Fruit fly (Drosophila melanogaster) whole organism, larva: ENCODE measurements around the gene Cpr73D.
A peak's percentile ranks its signal among the peaks of the same experiment; 100 is the strongest.

Source experiments
- noc ChIP-seq: fragments of 200-800 bp; sonication (Bioruptor generic); optimal IDR thresholded peaks from 3 replicates; lab custom pipeline; 2019; ENCODE audit warnings: missing biosample characterization, mild to moderate bottlenecking, missing genetic modification characterization, moderate library complexity

Gene Cpr73D

DNA sequence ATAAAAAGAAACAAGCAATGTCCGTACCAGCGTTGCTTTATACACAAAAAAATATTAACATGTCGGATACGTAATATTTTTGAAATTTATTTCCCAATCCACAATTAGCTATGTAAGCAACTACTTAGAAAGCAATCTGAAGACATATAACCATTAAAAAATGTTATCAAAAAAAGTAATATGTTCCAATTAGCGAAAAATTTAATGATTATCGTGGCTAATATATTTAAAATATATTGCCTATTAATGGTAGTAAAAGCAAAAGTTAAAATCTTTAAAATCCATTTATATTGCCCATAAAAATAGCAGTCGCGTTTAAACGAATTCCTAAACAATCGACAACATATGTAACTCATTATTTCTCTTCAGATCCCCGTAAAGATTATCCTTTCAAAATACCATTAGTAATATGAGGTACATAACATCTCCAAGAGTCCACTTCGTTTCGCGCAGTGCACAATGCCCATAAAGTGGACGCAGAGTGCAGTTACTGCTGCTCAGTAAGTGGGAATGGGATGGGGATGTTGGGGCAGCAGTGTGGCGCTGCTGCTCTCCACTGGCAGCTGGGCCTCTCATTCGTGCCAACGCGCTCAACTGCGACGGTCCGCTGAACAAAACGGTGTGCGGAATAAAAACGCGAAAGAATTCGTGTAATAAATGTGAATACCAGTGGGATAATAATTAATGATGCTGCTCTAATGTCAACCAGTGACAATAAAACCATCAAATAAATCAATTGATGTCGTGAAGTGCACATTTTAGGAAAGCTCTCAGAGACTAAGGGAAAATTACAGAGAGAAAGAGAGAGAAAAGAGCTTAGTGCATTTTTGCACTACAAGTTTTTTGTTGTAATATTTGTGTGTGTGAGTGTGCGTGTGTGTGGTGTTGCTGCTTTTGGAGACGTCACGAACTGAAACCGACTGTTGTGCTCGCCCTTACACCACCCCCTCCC, 28.8 kb upstream of the Cpr73D start:
- TF ChIP-seq noc (tag; lab: Kevin White, UChicago) = no peak

DNA sequence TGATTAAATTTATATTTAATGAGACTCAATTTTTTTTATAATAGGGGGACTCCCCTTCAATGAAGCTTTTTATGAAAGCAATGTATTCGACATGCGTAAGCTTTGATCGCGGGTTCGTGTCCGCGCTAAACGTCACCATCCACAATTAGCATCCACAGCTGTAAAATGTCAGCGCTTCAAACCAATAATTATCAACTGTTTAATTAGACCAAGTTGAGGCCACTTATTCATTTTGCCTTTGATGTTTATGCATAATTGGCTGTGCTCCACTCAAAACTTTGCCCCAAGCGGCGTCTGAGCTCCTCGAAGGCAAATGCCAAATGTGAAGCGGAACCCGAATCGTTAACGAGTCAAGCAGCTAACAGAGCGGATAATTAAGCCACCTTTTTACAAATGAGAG, 28.1 kb upstream of the Cpr73D start:
- TF ChIP-seq noc (tag; lab: Kevin White, UChicago) = no peak

DNA sequence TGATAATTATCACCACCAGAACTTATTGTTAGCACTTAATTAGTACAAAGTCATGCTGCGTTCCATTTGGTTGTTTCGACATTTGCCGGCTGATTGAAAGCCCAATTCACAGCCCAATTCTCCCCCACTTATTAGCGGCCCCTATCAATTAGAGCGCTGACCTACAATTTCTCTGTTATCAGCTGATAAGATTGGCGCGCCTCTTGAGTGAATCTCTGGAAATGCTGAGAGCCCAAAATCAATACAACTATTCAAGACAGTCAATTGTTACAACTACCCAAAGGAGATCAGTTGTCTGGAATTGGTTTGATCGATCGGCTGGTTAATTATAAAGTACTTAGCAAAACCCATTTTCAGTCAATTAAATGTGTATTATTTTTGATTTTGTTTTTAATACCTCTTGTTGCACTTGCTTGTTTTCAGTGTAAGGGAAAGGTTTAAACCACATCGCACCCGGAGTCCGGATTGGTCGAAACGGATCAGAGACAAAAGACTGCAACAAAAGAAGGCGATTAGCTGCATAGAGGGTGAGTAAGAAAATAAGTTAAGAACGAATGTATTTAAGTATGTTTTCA, 27.4 kb upstream of the Cpr73D start:
- peak; percentile 8 for TF ChIP-seq noc (tag; lab: Kevin White, UChicago)

DNA sequence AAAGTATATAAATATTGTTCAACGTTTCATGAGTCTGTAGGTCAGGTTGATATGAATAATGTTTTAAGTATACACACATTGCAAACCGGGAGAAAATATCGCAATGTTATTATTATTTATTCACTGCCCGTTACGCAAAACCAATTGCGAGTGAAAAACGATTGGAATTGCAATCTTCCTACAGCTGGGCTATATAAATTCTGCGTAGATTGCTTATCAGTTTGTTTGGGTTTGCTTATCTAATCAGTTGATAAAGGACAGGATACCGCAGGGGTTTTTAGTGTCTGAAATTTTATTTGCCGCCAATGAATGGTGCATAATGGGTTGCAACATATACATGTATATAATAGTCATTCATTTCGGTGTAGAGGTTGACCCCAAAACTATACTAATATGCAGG, 26.6 kb upstream of the Cpr73D start:
- TF ChIP-seq noc (tag; lab: Kevin White, UChicago) = no peak

DNA sequence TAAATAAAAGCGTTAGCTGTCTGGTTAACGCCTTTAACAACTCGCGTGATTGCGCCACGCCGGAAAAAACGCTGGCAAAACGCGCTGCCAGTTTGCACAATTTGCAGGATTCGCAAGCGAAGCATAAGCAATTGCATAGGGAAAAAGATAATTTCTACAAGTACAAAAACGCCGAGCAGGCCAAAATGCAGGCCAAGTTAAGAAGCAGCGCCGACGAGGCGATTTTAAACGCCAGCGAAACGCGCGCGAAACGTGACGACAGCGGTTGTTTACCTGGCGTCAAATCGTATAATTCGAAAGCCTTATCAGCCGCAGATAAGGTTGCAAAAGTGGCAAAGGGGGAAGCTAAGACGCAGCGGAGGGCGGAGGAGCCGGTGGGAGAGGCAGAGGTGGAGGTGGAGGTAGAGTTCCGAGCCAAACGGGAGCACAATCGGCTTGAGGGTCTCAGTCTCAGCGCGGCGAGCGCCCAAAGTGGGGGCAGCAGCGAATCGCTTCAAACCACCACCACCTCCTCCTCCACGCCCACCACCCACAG, 23.7 kb upstream of the Cpr73D start:
- TF ChIP-seq noc (tag; lab: Kevin White, UChicago) = peak; percentile 61

DNA sequence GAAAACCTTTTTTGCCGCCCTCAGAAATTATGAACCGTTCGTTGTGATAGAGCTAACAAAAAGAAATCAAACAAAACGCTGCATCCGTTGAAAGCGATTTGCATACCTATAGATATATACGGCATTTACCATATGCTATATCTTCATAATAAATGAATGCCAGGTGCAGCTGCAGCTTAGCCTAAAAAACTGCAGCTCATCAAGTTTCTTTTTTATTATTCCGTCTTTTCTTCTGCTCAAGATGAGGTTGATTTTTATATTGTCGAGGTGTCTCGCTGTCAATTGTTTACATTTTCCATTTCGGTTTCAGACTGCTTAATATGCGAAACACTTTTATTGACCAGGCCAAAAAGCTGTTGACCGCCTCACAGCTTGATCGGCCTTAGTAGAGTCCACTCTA, 20.9 kb upstream of the Cpr73D start:
- no peak for TF ChIP-seq noc (tag; lab: Kevin White, UChicago)

DNA sequence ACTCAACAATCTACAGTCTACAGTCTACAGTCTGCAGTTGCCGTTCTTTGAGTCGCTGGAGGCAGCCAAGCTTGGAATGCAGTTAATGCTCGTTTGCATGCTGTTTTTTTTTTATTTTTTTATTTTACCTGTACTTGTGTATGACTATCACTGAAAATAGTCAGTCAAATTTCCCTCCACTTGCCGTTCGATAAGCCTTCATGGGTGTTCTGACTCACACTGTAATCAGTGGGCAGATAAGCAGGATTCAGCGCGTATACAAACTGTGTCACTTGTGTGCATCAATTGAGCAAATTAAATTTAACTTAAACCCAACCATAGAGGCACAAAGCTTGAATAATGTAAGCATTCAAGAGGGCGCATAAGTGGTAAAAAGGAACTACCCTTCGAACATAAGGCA, 19.8 kb upstream of the Cpr73D start:
- no peak for TF ChIP-seq noc (tag; lab: Kevin White, UChicago)

DNA sequence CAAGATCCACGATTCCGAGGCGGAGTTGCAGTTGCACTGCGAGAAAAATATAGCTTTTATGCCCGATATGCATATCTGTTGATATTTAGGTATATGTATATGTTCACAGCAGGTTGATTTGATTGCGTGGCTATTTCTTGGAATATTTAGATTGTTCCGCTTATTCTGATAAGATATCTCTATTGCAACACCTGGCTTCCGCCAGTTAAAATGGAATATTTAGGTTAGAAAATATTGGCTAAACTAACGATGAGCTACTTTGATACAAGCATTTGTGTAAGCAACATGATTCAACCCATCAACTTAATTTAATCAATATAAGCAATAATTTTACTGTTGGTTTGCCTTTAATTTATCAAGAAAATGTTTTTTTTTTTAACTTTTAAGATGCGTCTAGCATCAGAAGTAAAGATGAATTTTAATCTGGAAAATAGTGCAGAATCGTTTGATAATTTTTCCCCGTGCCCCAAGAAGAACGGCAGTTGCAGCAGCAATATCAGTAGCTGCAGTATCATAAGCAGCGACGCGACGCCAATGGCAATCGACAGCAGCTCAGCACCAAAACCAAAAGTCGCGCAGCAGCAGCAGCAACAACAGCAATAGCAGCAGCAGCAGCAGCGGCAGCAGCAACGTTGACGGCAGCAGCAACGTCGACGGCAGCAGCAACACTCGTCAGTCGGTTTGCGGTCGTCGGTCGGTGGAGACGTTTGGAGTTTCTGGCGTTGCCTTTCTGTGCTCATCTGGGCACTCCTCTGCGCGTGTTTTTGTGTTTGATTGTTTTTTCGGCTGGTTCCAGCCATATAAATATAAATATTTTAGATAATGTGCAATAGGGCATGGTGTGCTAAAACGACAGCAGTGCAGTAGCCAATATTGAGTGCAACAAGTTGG, 18.4 kb upstream of the Cpr73D start:
- no peak for TF ChIP-seq noc (tag; lab: Kevin White, UChicago)

DNA sequence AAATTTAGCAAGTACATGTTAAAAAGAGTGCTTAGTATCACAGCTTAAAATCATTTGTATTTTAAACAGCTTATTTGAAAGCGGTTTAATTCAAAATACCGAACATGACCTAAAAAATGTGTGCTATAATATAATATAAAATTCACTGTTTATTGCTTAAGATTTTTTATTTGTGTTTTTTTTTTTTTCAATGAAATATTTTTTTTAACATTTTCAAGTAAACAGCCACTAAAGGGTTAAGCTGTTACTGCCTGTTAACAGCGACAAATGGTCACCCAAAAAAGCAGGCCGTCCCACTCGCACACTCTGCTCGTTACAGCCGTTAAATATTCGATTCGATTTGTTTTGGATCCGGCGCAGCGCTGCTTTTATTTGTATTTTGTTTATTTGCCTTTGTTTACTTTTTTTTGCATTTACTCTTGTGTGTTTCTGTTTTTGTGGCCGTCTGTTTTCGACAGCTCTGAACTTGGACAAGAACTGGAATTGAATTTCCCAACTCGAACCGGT, 17.2 kb upstream of the Cpr73D start:
- TF ChIP-seq noc (tag; lab: Kevin White, UChicago) = no peak

DNA sequence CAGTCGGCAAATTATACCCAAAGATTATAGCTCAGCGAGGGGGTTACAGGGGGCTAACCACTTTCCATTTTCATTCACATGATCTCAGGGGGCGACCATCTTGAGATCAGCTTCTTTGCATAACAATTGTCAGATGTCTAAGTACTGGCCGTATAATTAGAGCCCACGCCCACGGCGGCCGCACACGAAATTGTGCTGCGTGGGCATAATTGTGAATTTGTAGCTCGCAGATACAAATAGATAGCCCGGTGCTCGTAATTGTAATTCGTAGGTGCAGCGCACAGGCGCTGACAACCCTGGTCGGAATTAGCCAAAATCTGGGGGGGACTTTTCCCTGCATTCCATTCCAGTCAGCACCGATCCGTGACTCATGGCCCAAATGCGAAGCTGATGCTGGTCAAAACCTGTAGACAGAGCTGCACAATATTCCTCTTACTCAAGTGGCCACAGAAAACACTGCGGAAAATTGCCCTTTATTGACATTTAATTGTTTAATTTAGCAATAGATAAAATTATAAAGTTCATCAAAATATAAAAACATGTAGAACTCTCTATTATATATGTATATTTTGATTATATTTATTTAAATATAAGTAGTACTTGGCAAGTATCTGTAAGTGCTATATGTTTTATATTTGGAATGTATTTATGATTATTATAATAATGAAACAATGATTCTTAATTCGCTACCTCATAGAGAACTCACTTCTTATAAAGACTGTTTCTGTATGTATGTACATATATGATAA, 14.3 kb upstream of the Cpr73D start:
- TF ChIP-seq noc (tag; lab: Kevin White, UChicago) = no peak

DNA sequence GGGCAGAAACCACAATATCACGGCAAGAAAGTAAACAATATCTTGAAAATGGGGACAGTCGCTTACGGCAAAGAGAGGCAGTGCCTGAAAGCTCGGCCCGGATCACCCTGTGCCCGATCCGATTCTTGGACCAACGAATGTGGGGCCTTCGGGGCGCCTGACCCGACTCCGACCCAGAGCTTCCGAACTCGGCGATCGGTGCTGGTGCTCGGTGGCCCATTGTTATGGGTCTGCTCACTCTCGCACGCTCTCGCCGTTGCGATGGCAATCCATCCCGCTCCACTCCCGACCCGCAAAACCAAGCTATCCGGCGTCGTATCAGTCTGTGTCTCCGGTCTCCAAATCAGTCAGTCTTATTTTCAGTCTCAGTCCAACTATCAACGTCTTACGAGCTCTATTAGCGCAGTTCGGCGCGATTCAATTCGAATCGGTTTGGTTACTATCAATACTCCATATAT, 12.2 kb upstream of the Cpr73D start, which contains the start of gene Exn:
Gene Exn (plus strand): TSS at position 362 of the 458 bp plus-strand sequence.
- peak; percentile 34 for TF ChIP-seq noc (tag; lab: Kevin White, UChicago)

DNA sequence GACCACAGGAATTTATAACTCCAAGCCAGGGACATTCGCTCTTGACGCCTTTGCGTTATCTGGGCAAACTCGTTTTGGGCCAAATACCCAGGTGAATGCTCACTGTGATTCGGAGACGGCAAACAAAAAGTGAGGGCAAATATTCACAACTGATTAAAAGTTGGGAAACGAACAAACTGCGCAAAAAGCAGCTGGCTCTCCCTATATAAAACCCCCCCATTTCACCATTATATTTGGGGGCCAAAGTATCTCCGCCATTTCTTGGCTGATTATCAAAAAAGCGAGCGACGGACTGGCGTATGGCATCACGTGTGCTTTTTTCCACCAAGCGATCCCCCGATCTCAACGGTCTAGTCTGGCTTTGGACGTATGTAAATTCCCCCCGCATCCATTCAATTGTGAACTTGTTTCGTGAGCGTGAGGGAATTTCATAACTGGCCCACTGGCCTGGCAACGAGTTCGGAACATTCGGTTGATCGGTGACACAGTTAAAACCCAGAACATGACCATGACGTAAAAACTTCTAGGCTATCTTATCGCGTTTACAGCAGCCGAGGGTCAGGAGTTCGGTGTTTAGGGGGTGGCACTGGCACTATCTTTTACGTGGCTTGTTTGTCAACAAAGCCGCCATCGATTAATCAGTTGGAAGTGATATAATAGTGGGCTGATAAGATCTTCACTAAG, 1.1 kb upstream of the Cpr73D start:
- TF ChIP-seq noc (tag; lab: Kevin White, UChicago) = peak; percentile 59

DNA sequence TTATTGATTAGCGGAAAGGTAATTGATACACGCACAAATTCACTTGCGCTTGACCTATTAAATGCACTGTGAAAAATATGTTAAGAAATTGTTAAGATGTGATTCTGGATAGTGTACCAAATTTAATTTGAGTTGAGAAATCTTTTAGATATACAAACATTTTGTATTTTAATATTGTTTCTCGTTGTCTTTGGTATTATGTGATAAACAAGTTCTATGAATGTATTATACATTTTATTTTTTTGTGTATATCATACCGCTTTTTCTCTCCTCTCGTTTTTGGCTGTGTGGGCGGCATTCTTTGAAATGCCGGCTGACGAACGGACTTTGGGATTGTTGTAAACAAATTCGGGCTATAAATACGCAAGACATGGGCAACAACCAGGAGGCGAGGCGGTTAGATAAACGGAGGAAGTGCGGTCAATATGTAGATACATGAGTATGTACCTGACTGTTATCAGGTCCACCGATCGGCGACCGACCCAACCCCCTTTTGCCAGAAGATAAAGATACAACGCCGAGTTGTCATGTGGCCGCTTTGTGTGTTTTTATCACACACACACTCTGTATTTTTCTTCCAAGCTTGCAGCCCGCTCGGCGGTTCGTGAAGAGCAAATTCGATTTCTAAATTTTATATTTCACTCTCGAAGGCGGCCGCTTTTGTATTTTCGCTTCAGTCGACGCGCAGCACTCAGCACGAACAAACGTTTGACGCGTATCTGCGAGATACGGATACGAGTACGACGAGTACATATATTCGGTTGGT, 538 bp downstream of the Cpr73D start:
- peak; percentile 70 for TF ChIP-seq noc (tag; lab: Kevin White, UChicago)
